Fruit fly (Drosophila melanogaster) S2 (cell line): ENCODE measurements around the gene Strip.

Experiments used
- CG8478 ChIP-seq: fragments of >200 bp; optimal IDR thresholded peaks from 2 replicates; lab custom pipeline; 2018
- CTCF ChIP-seq, 2 experiments: fragments of >200 bp; optimal IDR thresholded peaks; 2 replicates each; lab custom pipeline; 2018

Gene Strip

dm6 chr3L:3343260-3343659, 14.6 kb upstream of the Strip start:
- no peak for TF ChIP-seq CTCF (optimal IDR thresholded peaks at IDR 0.05; lab: Kevin White, UChicago)
- TF ChIP-seq CG8478 (lab: Kevin White, UChicago) = no peak

- no peak for TF ChIP-seq CG8478 (lab: Kevin White, UChicago)
Observed at dm6 chr3L:3342307-3342940, 13.8 kb upstream of the Strip start.

dm6 chr3L:3339695-3340226, 11.1 kb upstream of the Strip start:
- no peak for TF ChIP-seq CTCF (optimal IDR thresholded peaks at IDR 0.05; lab: Kevin White, UChicago)
- no peak for TF ChIP-seq CG8478 (lab: Kevin White, UChicago)

dm6 chr3L:3338882-3339590, 10.4 kb upstream of the Strip start:
- no peak for TF ChIP-seq CTCF (optimal IDR thresholded peaks at IDR 0.05; lab: Kevin White, UChicago)
- TF ChIP-seq CG8478 (lab: Kevin White, UChicago) = no peak

- TF ChIP-seq CG8478 (lab: Kevin White, UChicago) = no peak
- TF ChIP-seq CTCF (optimal IDR thresholded peaks at IDR 0.05; lab: Kevin White, UChicago) = no peak
Observed at dm6 chr3L:3338028-3338855, 9.6 kb upstream of the Strip start.

dm6 chr3L:3337345-3337928, 8.8 kb upstream of the Strip start:
- TF ChIP-seq CTCF (optimal IDR thresholded peaks at IDR 0.05; lab: Kevin White, UChicago) (no peak), CG8478 (lab: Kevin White, UChicago) (no peak)

dm6 chr3L:3336368-3337164, 7.9 kb upstream of the Strip start, which contains the start of the genes Drsl6 and kst:
Gene Drsl6, minus strand, starts transcription at chr3L:3336418.
Gene kst, plus strand, starts transcription at chr3L:3336860.
- TF ChIP-seq CG8478 (lab: Kevin White, UChicago) = no peak
- no peak for TF ChIP-seq CTCF (optimal IDR thresholded peaks at IDR 0.05; lab: Kevin White, UChicago)

- TF ChIP-seq CG8478 (lab: Kevin White, UChicago) (no peak), CTCF (optimal IDR thresholded peaks at IDR 0.05; lab: Kevin White, UChicago) (no peak)
Observed at dm6 chr3L:3335688-3336087, 7.0 kb upstream of the Strip start, which contains the start of gene Drsl1. Gene Drsl1, minus strand, starts transcription at chr3L:3335788.

dm6 chr3L:3334784-3335183, 6.1 kb upstream of the Strip start, which contains the start of gene CG14969:
Gene CG14969, minus strand, starts transcription at chr3L:3334978.
- TF ChIP-seq CG8478 (lab: Kevin White, UChicago) = no peak

dm6 chr3L:3329763-3330162, 1.1 kb upstream of the Strip start, which contains the start of gene CG14961:
Gene CG14961, plus strand, starts transcription at chr3L:3330063.
- no peak for TF ChIP-seq CG8478 (lab: Kevin White, UChicago)
- TF ChIP-seq CTCF (optimal IDR thresholded peaks at IDR 0.05; lab: Kevin White, UChicago) = no peak

- TF ChIP-seq CG8478 (lab: Kevin White, UChicago) = no peak
- TF ChIP-seq CTCF (optimal IDR thresholded peaks at IDR 0.05; lab: Kevin White, UChicago) = no peak
Observed at dm6 chr3L:3325925-3326903, 2.5 kb downstream of the Strip start, which contains the start of gene Gtpx. Gene Gtpx, plus strand, starts transcription at chr3L:3326265.

- TF ChIP-seq CG8478 (lab: Kevin White, UChicago) (no peak), CTCF (optimal IDR thresholded peaks at IDR 0.05; lab: Kevin White, UChicago) (no peak)
Observed at dm6 chr3L:3325597-3325924, 3.1 kb downstream of the Strip start.
